Fruit fly (Drosophila melanogaster) whole organism, embryonic: ENCODE results near the gene Mks1.

Experiments used
- Bgb ChIP-seq: fragments of 200-800 bp; sonication (Bioruptor generic); IDR thresholded peaks from 2 replicates; pipeline ENCODE4 v1.3.6; 2022; ENCODE audit warnings: missing biosample characterization, missing genetic modification characterization; ENCODE audit not compliant: partially characterized antibody
- CG12299 ChIP-seq: fragments of 200-800 bp; sonication (Bioruptor generic); optimal IDR thresholded peaks from 2 replicates; lab custom pipeline; 2018; ENCODE audit warnings: missing biosample characterization, mild to moderate bottlenecking, missing genetic modification characterization
- CG12744 ChIP-seq: fragments of 200-800 bp; sonication (Bioruptor generic); optimal IDR thresholded peaks from 2 replicates; lab custom pipeline; 2016; ENCODE audit warnings: missing biosample characterization, missing genetic modification characterization
- CG13296 ChIP-seq: fragments of 200-800 bp; sonication (Bioruptor generic); optimal IDR thresholded peaks from 3 replicates; lab custom pipeline; 2018; ENCODE audit warnings: missing biosample characterization, mild to moderate bottlenecking, missing genetic modification characterization
- CG14050 ChIP-seq: fragments of 200-800 bp; sonication (Bioruptor generic); IDR thresholded peaks from 3 replicates; pipeline ENCODE4 v1.3.6; 2022; ENCODE audit warnings: missing biosample characterization, missing genetic modification characterization
- CG15479 ChIP-seq: fragments of 200-800 bp; sonication (Bioruptor generic); optimal IDR thresholded peaks from 3 replicates; lab custom pipeline; 2019; ENCODE audit warnings: missing biosample characterization, mild to moderate bottlenecking, missing genetic modification characterization, moderate library complexity
- CG15601 ChIP-seq: fragments of 200-800 bp; sonication (Bioruptor generic); optimal IDR thresholded peaks from 3 replicates; lab custom pipeline; 2019; ENCODE audit warnings: missing biosample characterization, mild to moderate bottlenecking, missing genetic modification characterization, moderate library complexity
- CG1792 ChIP-seq: fragments of 200-800 bp; sonication (Bioruptor generic); optimal IDR thresholded peaks from 2 replicates; lab custom pipeline; 2016; ENCODE audit warnings: missing biosample characterization, missing genetic modification characterization
- CG32767 ChIP-seq: fragments of 200-800 bp; sonication (Bioruptor generic); IDR thresholded peaks from 2 replicates; pipeline ENCODE4 v1.3.6; 2022; ENCODE audit warnings: missing biosample characterization, missing genetic modification characterization
- CG4854 ChIP-seq: fragments of 200-800 bp; sonication (Bioruptor generic); optimal IDR thresholded peaks from 2 replicates; lab custom pipeline; 2016; ENCODE audit warnings: missing biosample characterization, missing genetic modification characterization, inconsistent platforms
- CG7372 ChIP-seq: fragments of 200-800 bp; sonication (Bioruptor generic); IDR thresholded peaks from 2 replicates; pipeline ENCODE4 v1.3.6; 2022; ENCODE audit warnings: missing biosample characterization, missing genetic modification characterization
- CG7987 ChIP-seq: fragments of 200-800 bp; sonication (Bioruptor generic); optimal IDR thresholded peaks from 2 replicates; lab custom pipeline; 2018; ENCODE audit warnings: missing biosample characterization, mild to moderate bottlenecking, missing genetic modification characterization, moderate library complexity
- CG8290 ChIP-seq, 3 experiments: fragments of 200-800 bp; sonication (Bioruptor generic); optimal IDR thresholded peaks; 2 replicates each; lab custom pipeline; 2016 to 2019; ENCODE audit warnings: missing biosample characterization in 3 of 3, missing genetic modification characterization in 3 of 3, mild to moderate bottlenecking in 2 of 3, moderate library complexity in 1 of 3
- CG9437 ChIP-seq: fragments of 200-800 bp; sonication (Bioruptor generic); optimal IDR thresholded peaks from 2 replicates; lab custom pipeline; 2018; ENCODE audit warnings: missing biosample characterization, mild to moderate bottlenecking, missing genetic modification characterization
- Dbx ChIP-seq: fragments of 200-800 bp; sonication (Bioruptor generic); IDR thresholded peaks from 3 replicates; pipeline ENCODE4 v1.3.6; 2022; ENCODE audit warnings: missing biosample characterization, missing genetic modification characterization
- Deaf1 ChIP-seq: fragments of 200-800 bp; optimal IDR thresholded peaks from 3 replicates; lab custom pipeline; 2019; ENCODE audit warnings: missing biosample characterization, mild to moderate bottlenecking, missing genetic modification characterization, moderate library complexity
- Dek ChIP-seq: fragments of 200-800 bp; sonication (Bioruptor generic); optimal IDR thresholded peaks from 3 replicates; lab custom pipeline; 2019; ENCODE audit warnings: missing biosample characterization, mild to moderate bottlenecking, missing genetic modification characterization, moderate library complexity
- Dip2 ChIP-seq: fragments of 200-800 bp; sonication (Bioruptor generic); IDR thresholded peaks from 2 replicates; pipeline ENCODE4 v1.3.6; 2022; ENCODE audit warnings: missing biosample characterization, missing genetic modification characterization
- Ets97D ChIP-seq: fragments of 200-800 bp; sonication (Bioruptor generic); optimal IDR thresholded peaks from 3 replicates; lab custom pipeline; 2016; ENCODE audit warnings: missing biosample characterization, missing genetic modification characterization
- Fer3 ChIP-seq: fragments of 200-800 bp; sonication (Bioruptor generic); optimal IDR thresholded peaks from 2 replicates; lab custom pipeline; 2018; ENCODE audit warnings: missing biosample characterization, mild to moderate bottlenecking, missing genetic modification characterization, moderate library complexity
- Hmx ChIP-seq: fragments of 200-800 bp; sonication (Bioruptor generic); optimal IDR thresholded peaks from 2 replicates; lab custom pipeline; 2016; ENCODE audit warnings: missing biosample characterization, missing genetic modification characterization
- Hr3 ChIP-seq: fragments of 200-800 bp; sonication (Bioruptor generic); optimal IDR thresholded peaks from 3 replicates; lab custom pipeline; 2016; ENCODE audit warnings: missing biosample characterization, missing genetic modification characterization
- Mad ChIP-seq: fragments of 200-800 bp; sonication (Bioruptor generic); optimal IDR thresholded peaks from 2 replicates; lab custom pipeline; 2016; ENCODE audit warnings: missing biosample characterization, missing genetic modification characterization
- Myb ChIP-seq: fragments of 200-800 bp; sonication (Bioruptor generic); optimal IDR thresholded peaks from 2 replicates; lab custom pipeline; 2016; ENCODE audit warnings: missing biosample characterization, missing genetic modification characterization
- NC2β ChIP-seq: fragments of 200-800 bp; sonication (Bioruptor generic); optimal IDR thresholded peaks from 2 replicates; lab custom pipeline; 2016; ENCODE audit warnings: missing biosample characterization, missing genetic modification characterization
- Oaz ChIP-seq: fragments of 200-800 bp; sonication (Bioruptor generic); IDR thresholded peaks from 2 replicates; pipeline ENCODE4 v1.3.6; 2022; ENCODE audit warnings: missing biosample characterization, missing genetic modification characterization
- Oli ChIP-seq: fragments of 200-800 bp; sonication (Bioruptor generic); optimal IDR thresholded peaks from 2 replicates; lab custom pipeline; 2018; ENCODE audit warnings: missing biosample characterization, mild to moderate bottlenecking, missing genetic modification characterization, moderate library complexity
- Sry-β ChIP-seq: fragments of 200-800 bp; sonication (Bioruptor generic); optimal IDR thresholded peaks from 2 replicates; lab custom pipeline; 2018; ENCODE audit warnings: missing biosample characterization, mild to moderate bottlenecking, missing genetic modification characterization, moderate library complexity
- TFAM ChIP-seq: fragments of 200-800 bp; sonication (Bioruptor generic); optimal IDR thresholded peaks from 2 replicates; lab custom pipeline; 2017; ENCODE audit warnings: missing biosample characterization, missing genetic modification characterization, inconsistent platforms
- al ChIP-seq: fragments of 200-800 bp; sonication (Bioruptor generic); IDR thresholded peaks from 2 replicates; pipeline ENCODE4 v1.3.6; 2022; ENCODE audit warnings: missing biosample characterization, missing genetic modification characterization
- ase ChIP-seq: fragments of 200-800 bp; sonication (Bioruptor generic); IDR thresholded peaks from 3 replicates; pipeline ENCODE4 v1.3.6; 2022; ENCODE audit warnings: missing biosample characterization, missing genetic modification characterization
- bsh ChIP-seq, 2 experiments: fragments of 200-800 bp; sonication (Bioruptor generic); optimal IDR thresholded peaks; 2 replicates each; lab custom pipeline; 2017 to 2018; ENCODE audit warnings: mild to moderate bottlenecking in 2 of 2, missing biosample characterization in 2 of 2, missing genetic modification characterization in 2 of 2, moderate library complexity in 1 of 2
- ci ChIP-seq: fragments of 200-800 bp; sonication (Bioruptor generic); IDR thresholded peaks from 3 replicates; pipeline ENCODE4 v1.3.6; 2022; ENCODE audit warnings: missing biosample characterization, missing genetic modification characterization
- dati ChIP-seq: fragments of 200-800 bp; sonication (Bioruptor generic); IDR thresholded peaks from 2 replicates; pipeline ENCODE4 v1.3.6; 2022; ENCODE audit warnings: missing biosample characterization, missing genetic modification characterization
- dpn ChIP-seq, 2 experiments: fragments of 200-800 bp; sonication (Bioruptor generic); optimal IDR thresholded peaks; 3 replicates each; lab custom pipeline; 2016; ENCODE audit warnings: missing biosample characterization in 2 of 2, missing genetic modification characterization in 2 of 2
- ewg ChIP-seq: fragments of 200-800 bp; sonication (Bioruptor generic); optimal IDR thresholded peaks from 3 replicates; lab custom pipeline; 2017; ENCODE audit warnings: mild to moderate bottlenecking, missing biosample characterization, missing genetic modification reagents, missing genetic modification characterization
- gem ChIP-seq: fragments of 200-800 bp; sonication (Bioruptor generic); optimal IDR thresholded peaks from 2 replicates; lab custom pipeline; 2019; ENCODE audit warnings: missing biosample characterization, mild to moderate bottlenecking, missing genetic modification characterization, moderate library complexity
- jumu ChIP-seq: fragments of 200-800 bp; sonication (Bioruptor generic); optimal IDR thresholded peaks from 3 replicates; lab custom pipeline; 2016; ENCODE audit warnings: missing biosample characterization, missing genetic modification characterization
- klu ChIP-seq: fragments of 200-800 bp; sonication (Bioruptor generic); IDR thresholded peaks from 2 replicates; pipeline ENCODE4 v1.3.6; 2022; ENCODE audit warnings: missing biosample characterization, missing genetic modification characterization
- maf-S ChIP-seq: fragments of 200-800 bp; sonication (Bioruptor generic); optimal IDR thresholded peaks from 2 replicates; lab custom pipeline; 2016; ENCODE audit warnings: missing biosample characterization, missing genetic modification characterization
- nerfin-2 ChIP-seq: fragments of 200-800 bp; sonication (Bioruptor generic); IDR thresholded peaks from 2 replicates; pipeline ENCODE4 v1.3.6; 2022; ENCODE audit warnings: missing biosample characterization, missing genetic modification characterization; ENCODE audit not compliant: partially characterized antibody
- org-1 ChIP-seq: fragments of 200-800 bp; sonication (Bioruptor generic); optimal IDR thresholded peaks from 2 replicates; lab custom pipeline; 2017; ENCODE audit warnings: missing biosample characterization, missing genetic modification characterization
- phol ChIP-seq: fragments of 200-800 bp; sonication (Bioruptor generic); optimal IDR thresholded peaks from 3 replicates; lab custom pipeline; 2018; ENCODE audit warnings: missing biosample characterization, mild to moderate bottlenecking, missing genetic modification characterization, moderate library complexity
- psq ChIP-seq: fragments of 200-800 bp; sonication (Bioruptor generic); optimal IDR thresholded peaks from 2 replicates; lab custom pipeline; 2017; ENCODE audit warnings: missing biosample characterization, missing genetic modification characterization
- row ChIP-seq: fragments of 200-800 bp; sonication (Bioruptor generic); IDR thresholded peaks from 3 replicates; pipeline ENCODE4 v1.3.6; 2022; ENCODE audit warnings: missing biosample characterization, missing genetic modification characterization
- scrt ChIP-seq: fragments of 200-800 bp; sonication (Bioruptor generic); optimal IDR thresholded peaks from 2 replicates; lab custom pipeline; 2018; ENCODE audit warnings: missing biosample characterization, mild to moderate bottlenecking, missing genetic modification characterization, moderate library complexity
- shn ChIP-seq: fragments of 200-800 bp; sonication (Bioruptor generic); optimal IDR thresholded peaks from 3 replicates; lab custom pipeline; 2016; ENCODE audit warnings: missing biosample characterization, missing genetic modification characterization
- sisA ChIP-seq: fragments of 200-800 bp; sonication (Bioruptor generic); IDR thresholded peaks from 2 replicates; pipeline ENCODE4 v1.3.6; 2022; ENCODE audit warnings: missing biosample characterization, missing genetic modification characterization
- zf30C ChIP-seq: fragments of 200-800 bp; sonication (Bioruptor generic); optimal IDR thresholded peaks from 3 replicates; lab custom pipeline; 2018; ENCODE audit warnings: missing biosample characterization, mild to moderate bottlenecking, missing genetic modification characterization
- zfh2 ChIP-seq: fragments of 200-800 bp; sonication (Bioruptor generic); optimal IDR thresholded peaks from 2 replicates; lab custom pipeline; 2016; ENCODE audit warnings: missing biosample characterization, missing genetic modification characterization

Gene Mks1

DNA sequence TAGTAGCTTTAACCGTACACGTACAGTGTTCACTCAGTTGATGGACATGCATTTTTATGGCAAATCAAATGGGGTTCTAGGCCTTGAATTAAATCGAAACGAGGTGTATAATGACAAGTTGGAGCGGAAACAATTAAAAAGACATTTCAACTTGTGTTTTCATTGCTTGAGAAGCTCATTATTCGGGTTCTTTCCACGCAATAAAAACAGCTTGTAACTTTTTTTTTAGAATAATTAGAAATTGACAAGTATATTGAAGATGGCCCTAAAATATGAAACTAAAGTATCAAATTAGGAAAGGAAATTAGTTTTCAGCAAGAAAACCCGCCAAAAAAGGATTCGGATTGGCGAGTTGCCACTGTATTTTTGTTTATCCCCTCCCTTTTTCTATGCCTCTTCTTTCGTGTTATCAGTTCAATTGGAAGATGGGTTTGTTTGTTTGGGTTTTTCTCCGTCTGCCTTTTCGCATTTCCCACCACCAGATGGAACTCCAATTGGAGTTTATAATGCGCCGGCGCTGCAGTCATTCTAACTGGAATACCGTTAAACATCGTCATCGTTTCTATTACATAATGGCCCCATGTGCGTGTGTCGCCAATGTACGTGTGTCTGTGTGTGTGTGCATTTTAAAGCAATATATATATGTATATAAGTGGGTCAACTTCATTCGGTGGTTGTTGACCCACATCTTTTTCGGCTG, 29.7 kb downstream of the Mks1 start (continued):
- TF ChIP-seq jumu (GFP tag; lab: Kevin White, UChicago), result peak; percentile 20
- TF ChIP-seq zfh2 (GFP tag; lab: Kevin White, UChicago), result peak; percentile 40
- TF ChIP-seq ase (GFP tag; lab: Robert Waterston, UW), result peak; percentile 12; the same call in 1 of the 3 replicates
- no peak for TF ChIP-seq NC2β (GFP tag; lab: Kevin White, UChicago)
- no peak for TF ChIP-seq dati
- peak; percentile 31 for TF ChIP-seq sisA (GFP tag; lab: Robert Waterston, UW)
- no peak for TF ChIP-seq CG15479
- peak; percentile 18 for TF ChIP-seq Mad (GFP tag; lab: Kevin White, UChicago)
- TF ChIP-seq Ets97D (GFP tag; lab: Kevin White, UChicago), result no peak
- TF ChIP-seq Fer3 (tag; lab: Kevin White, UChicago), result peak; percentile 2
- TF ChIP-seq maf-S, result no peak
- TF ChIP-seq row (GFP tag; lab: Robert Waterston, UW), result peak; percentile 61
- TF ChIP-seq ewg (GFP tag; lab: Kevin White, UChicago), result peak; percentile 2
- TF ChIP-seq Bgb, result no peak
- TF ChIP-seq gem, result peak; percentile 68
- peak; percentile 56 for TF ChIP-seq Oli (tag; lab: Kevin White, UChicago)
- TF ChIP-seq org-1, result peak; percentile 46
- TF ChIP-seq CG1792, result peak; percentile 17
- TF ChIP-seq dpn (GFP tag; optimal IDR thresholded peaks at IDR 0.05; lab: Kevin White, UChicago), result peak; percentile 30 to 60
- TF ChIP-seq Oaz (GFP tag; lab: Robert Waterston, UW), result no peak
- TF ChIP-seq CG4854 (GFP tag; lab: Kevin White, UChicago), result peak; percentile 22
- no peak for TF ChIP-seq CG15601 (tag; lab: Kevin White, UChicago)
- TF ChIP-seq CG12299, result peak; percentile 9
- TF ChIP-seq Dip2 (GFP tag; lab: Robert Waterston, UW), result no peak
- peak; percentile 4 for TF ChIP-seq CG13296 (GFP tag; lab: Kevin White, UChicago)
- no peak for TF ChIP-seq CG7987 (GFP tag; lab: Kevin White, UChicago)
- TF ChIP-seq klu (GFP tag; lab: Robert Waterston, UW), result no peak
- TF ChIP-seq phol, result peak; percentile 57
- TF ChIP-seq Deaf1 (tag; lab: Kevin White, UChicago), result no peak
- TF ChIP-seq Hr3, result peak; percentile 17
- no peak for TF ChIP-seq CG8290 (GFP tag; optimal IDR thresholded peaks at IDR 0.05; lab: Kevin White, UChicago)
- peak in 1 of 2 experiments; percentile 27 for TF ChIP-seq CG8290 (tag; optimal IDR thresholded peaks at IDR 0.05; lab: Kevin White, UChicago)
- TF ChIP-seq CG7372, result no peak
- no peak for TF ChIP-seq nerfin-2 (GFP tag; lab: Robert Waterston, UW)
- no peak for TF ChIP-seq CG32767
- TF ChIP-seq Dbx (GFP tag; lab: Robert Waterston, UW), result peak; percentile 6; the same call in 1 of the 3 replicates
- no peak for TF ChIP-seq Hmx (GFP tag; lab: Kevin White, UChicago)
- no peak for TF ChIP-seq zf30C (GFP tag; lab: Kevin White, UChicago)
- TF ChIP-seq scrt, result no peak
- TF ChIP-seq Myb (GFP tag; lab: Kevin White, UChicago), result no peak
- peak in 1 of 2 experiments; percentile 35 for TF ChIP-seq bsh (GFP tag; optimal IDR thresholded peaks at IDR 0.05; lab: Kevin White, UChicago)
- no peak for TF ChIP-seq TFAM (GFP tag; lab: Kevin White, UChicago)
- no peak for TF ChIP-seq ci (GFP tag; lab: Robert Waterston, UW)
- TF ChIP-seq CG9437 (GFP tag; lab: Kevin White, UChicago), result peak; percentile 22
- peak; percentile 35 for TF ChIP-seq shn
- no peak for TF ChIP-seq CG14050 (GFP tag; lab: Robert Waterston, UW)
- peak; percentile 19 for TF ChIP-seq CG12744 (GFP tag; lab: Kevin White, UChicago)
- TF ChIP-seq al, result no peak; the same call in 1 of the 2 replicates
- no peak for TF ChIP-seq Dek (tag; lab: Kevin White, UChicago)
- TF ChIP-seq Sry-β (GFP tag; lab: Kevin White, UChicago), result no peak
- no peak for TF ChIP-seq psq (GFP tag; lab: Kevin White, UChicago)
